Fruit fly (Drosophila melanogaster) whole organism, embryonic: Measurements from ENCODE around the gene CG12056.
A peak's percentile ranks its signal among the peaks of the same experiment; 100 is the strongest.

Experiments
- Ada2b ChIP-seq: fragments of 200-800 bp; sonication (Bioruptor generic); IDR thresholded peaks from 2 replicates; pipeline ENCODE4 v1.3.6; 2022; ENCODE audit warnings: missing biosample characterization, missing genetic modification characterization
- Atf6 ChIP-seq: fragments of 200-800 bp; sonication (Bioruptor generic); IDR thresholded peaks from 2 replicates; pipeline ENCODE4 v1.3.6; 2022; ENCODE audit warnings: missing biosample characterization, missing genetic modification characterization
- BtbVII ChIP-seq: fragments of 200-800 bp; sonication (Bioruptor generic); optimal IDR thresholded peaks from 3 replicates; lab custom pipeline; 2017; ENCODE audit warnings: missing biosample characterization, mild to moderate bottlenecking, missing genetic modification characterization
- CG10366 ChIP-seq: fragments of 200-800 bp; sonication (Bioruptor generic); IDR thresholded peaks from 2 replicates; pipeline ENCODE4 v1.3.6; 2022; ENCODE audit warnings: missing biosample characterization, missing genetic modification characterization
- CG11695 ChIP-seq: fragments of 200-800 bp; sonication (Bioruptor generic); IDR thresholded peaks from 3 replicates; pipeline ENCODE4 v1.3.6; 2022; ENCODE audit warnings: missing biosample characterization, missing genetic modification characterization
- CG12769 ChIP-seq: fragments of 200-800 bp; sonication (Bioruptor generic); optimal IDR thresholded peaks from 2 replicates; lab custom pipeline; 2019; ENCODE audit warnings: missing biosample characterization, mild to moderate bottlenecking, missing genetic modification characterization, moderate library complexity
- CG13296 ChIP-seq: fragments of 200-800 bp; sonication (Bioruptor generic); optimal IDR thresholded peaks from 3 replicates; lab custom pipeline; 2018; ENCODE audit warnings: missing biosample characterization, mild to moderate bottlenecking, missing genetic modification characterization
- CG13894 ChIP-seq: fragments of 200-800 bp; sonication (Bioruptor generic); optimal IDR thresholded peaks from 3 replicates; lab custom pipeline; 2018; ENCODE audit warnings: missing biosample characterization, mild to moderate bottlenecking, missing genetic modification characterization, moderate library complexity
- CG2129 ChIP-seq: fragments of 200-800 bp; sonication (Bioruptor generic); IDR thresholded peaks from 2 replicates; pipeline ENCODE4 v1.3.6; 2022; ENCODE audit warnings: missing biosample characterization, missing genetic modification characterization; ENCODE audit not compliant: partially characterized antibody
- CG2199 ChIP-seq: fragments of 200-800 bp; sonication (Bioruptor generic); IDR thresholded peaks from 3 replicates; pipeline ENCODE4 v1.3.6; 2022; ENCODE audit warnings: missing biosample characterization, missing genetic modification characterization
- CG2712 ChIP-seq: fragments of 200-800 bp; optimal IDR thresholded peaks from 3 replicates; lab custom pipeline; 2019; ENCODE audit warnings: missing biosample characterization, mild to moderate bottlenecking, missing genetic modification characterization, moderate library complexity
- CG31388 ChIP-seq: fragments of 200-800 bp; sonication (Bioruptor generic); optimal IDR thresholded peaks from 2 replicates; lab custom pipeline; 2016; ENCODE audit warnings: missing biosample characterization, missing genetic modification characterization
- CG4617 ChIP-seq: fragments of 200-800 bp; sonication (Bioruptor generic); optimal IDR thresholded peaks from 3 replicates; lab custom pipeline; 2016; ENCODE audit warnings: missing biosample characterization, missing genetic modification characterization, borderline replicate concordance
- CG4730 ChIP-seq: fragments of 200-800 bp; sonication (Bioruptor generic); IDR thresholded peaks from 2 replicates; pipeline ENCODE4 v1.3.6; 2022; ENCODE audit warnings: missing biosample characterization, missing genetic modification characterization
- CG7839 ChIP-seq: fragments of 200-800 bp; sonication (Bioruptor generic); optimal IDR thresholded peaks from 3 replicates; lab custom pipeline; 2018; ENCODE audit warnings: missing biosample characterization, mild to moderate bottlenecking, missing genetic modification characterization, moderate library complexity
- CG7928 ChIP-seq: fragments of 200-800 bp; sonication (Bioruptor generic); optimal IDR thresholded peaks from 2 replicates; lab custom pipeline; 2017; ENCODE audit warnings: missing biosample characterization, mild to moderate bottlenecking, missing genetic modification characterization
- CG7987 ChIP-seq: fragments of 200-800 bp; sonication (Bioruptor generic); optimal IDR thresholded peaks from 2 replicates; lab custom pipeline; 2018; ENCODE audit warnings: missing biosample characterization, mild to moderate bottlenecking, missing genetic modification characterization, moderate library complexity
- CG9727 ChIP-seq: fragments of 200-800 bp; sonication (Bioruptor generic); optimal IDR thresholded peaks from 3 replicates; lab custom pipeline; 2017; ENCODE audit warnings: missing biosample characterization, mild to moderate bottlenecking, missing genetic modification characterization
- CHES-1-like ChIP-seq: fragments of 200-800 bp; sonication (Bioruptor generic); optimal IDR thresholded peaks from 2 replicates; lab custom pipeline; 2016; ENCODE audit warnings: missing biosample characterization, missing genetic modification characterization
- Chrac-16 ChIP-seq: fragments of 200-800 bp; sonication (Bioruptor generic); optimal IDR thresholded peaks from 3 replicates; lab custom pipeline; 2016; ENCODE audit warnings: missing biosample characterization, missing genetic modification characterization
- Drgx ChIP-seq: fragments of 200-800 bp; sonication (Bioruptor generic); IDR thresholded peaks from 2 replicates; pipeline ENCODE4 v1.3.6; 2022; ENCODE audit warnings: missing biosample characterization, missing genetic modification characterization
- E2f2 ChIP-seq: fragments of 200-800 bp; sonication (Bioruptor generic); IDR thresholded peaks from 2 replicates; pipeline ENCODE4 v1.3.6; 2022; ENCODE audit warnings: missing biosample characterization, missing genetic modification characterization
- ERR ChIP-seq: fragments of 200-800 bp; sonication (Bioruptor generic); optimal IDR thresholded peaks from 2 replicates; lab custom pipeline; 2016; ENCODE audit warnings: missing biosample characterization, missing genetic modification characterization
- Eip74EF ChIP-seq, 2 experiments: fragments of 200-800 bp in 1 of 2; fragments of >200 bp in 1 of 2; sonication (Bioruptor generic) in 1 of 2; optimal IDR thresholded peaks; 2 replicates each; lab custom pipeline; 2017 to 2019; ENCODE audit warnings: missing biosample characterization in 2 of 2, missing genetic modification characterization in 2 of 2, mild to moderate bottlenecking in 1 of 2, moderate library complexity in 1 of 2
- Elba2 ChIP-seq: fragments of 200-800 bp; sonication (Bioruptor generic); optimal IDR thresholded peaks from 3 replicates; lab custom pipeline; 2016; ENCODE audit warnings: missing biosample characterization, missing genetic modification characterization
- Ets65A ChIP-seq: fragments of 200-800 bp; sonication (Bioruptor generic); peaks from one replicate; lab custom pipeline; 2016; ENCODE audit warnings: missing biosample characterization, missing genetic modification characterization
- Ets97D ChIP-seq: fragments of 200-800 bp; sonication (Bioruptor generic); optimal IDR thresholded peaks from 3 replicates; lab custom pipeline; 2016; ENCODE audit warnings: missing biosample characterization, missing genetic modification characterization
- Hr3 ChIP-seq: fragments of 200-800 bp; sonication (Bioruptor generic); optimal IDR thresholded peaks from 3 replicates; lab custom pipeline; 2016; ENCODE audit warnings: missing biosample characterization, missing genetic modification characterization
- Lpt ChIP-seq: fragments of >200 bp; optimal IDR thresholded peaks from 2 replicates; lab custom pipeline; 2018; ENCODE audit warnings: missing biosample characterization, missing genetic modification characterization
- MESR4 ChIP-seq: fragments of 200-800 bp; sonication (Bioruptor generic); optimal IDR thresholded peaks from 2 replicates; lab custom pipeline; 2018; ENCODE audit warnings: missing biosample characterization, mild to moderate bottlenecking, missing genetic modification characterization, moderate library complexity
- Med ChIP-seq: fragments of 200-800 bp; sonication (Bioruptor generic); peaks from one replicate; lab custom pipeline; 2016; ENCODE audit warnings: missing biosample characterization, missing genetic modification characterization, mild to moderate bottlenecking, inconsistent platforms, moderate library complexity
- Myb ChIP-seq: fragments of 200-800 bp; sonication (Bioruptor generic); optimal IDR thresholded peaks from 2 replicates; lab custom pipeline; 2016; ENCODE audit warnings: missing biosample characterization, missing genetic modification characterization
- Nf-YA ChIP-seq: fragments of 200-800 bp; sonication (Bioruptor generic); IDR thresholded peaks from 2 replicates; pipeline ENCODE4 v1.3.6; 2022; ENCODE audit warnings: missing biosample characterization, missing genetic modification characterization
- Nf-YC ChIP-seq: fragments of 200-800 bp; optimal IDR thresholded peaks from 3 replicates; lab custom pipeline; 2019; ENCODE audit warnings: missing biosample characterization, mild to moderate bottlenecking, missing genetic modification characterization, moderate library complexity
- Optix ChIP-seq: fragments of 200-800 bp; sonication (Bioruptor generic); IDR thresholded peaks from 3 replicates; pipeline ENCODE4 v1.3.6; 2022; ENCODE audit warnings: missing biosample characterization, missing genetic modification characterization
- PHDP ChIP-seq: fragments of 200-800 bp; sonication (Bioruptor generic); optimal IDR thresholded peaks from 3 replicates; lab custom pipeline; 2018; ENCODE audit warnings: missing biosample characterization, mild to moderate bottlenecking, missing genetic modification characterization, moderate library complexity
- Poxn ChIP-seq: fragments of 200-800 bp; sonication (Bioruptor generic); IDR thresholded peaks from 2 replicates; pipeline ENCODE4 v1.3.6; 2022; ENCODE audit warnings: missing biosample characterization, missing genetic modification characterization
- Stat92E ChIP-seq, 3 experiments: fragments of >200 bp in 2 of 3; fragments of 200-800 bp in 1 of 3; sonication (Bioruptor generic) in 1 of 3; optimal IDR thresholded peaks; 2 replicates each; lab custom pipeline; 2017 to 2019; ENCODE audit warnings: missing biosample characterization in 3 of 3, missing genetic modification characterization in 3 of 3, mild to moderate bottlenecking in 1 of 3, moderate library complexity in 1 of 3
- ara ChIP-seq: fragments of 200-800 bp; sonication (Bioruptor generic); IDR thresholded peaks from 2 replicates; pipeline ENCODE4 v1.3.6; 2022; ENCODE audit warnings: missing biosample characterization, missing genetic modification characterization
- crc ChIP-seq: fragments of 200-800 bp; sonication (Bioruptor generic); optimal IDR thresholded peaks from 2 replicates; lab custom pipeline; 2016; ENCODE audit warnings: missing biosample characterization, missing genetic modification characterization
- fd96Cb ChIP-seq: fragments of 200-800 bp; sonication (Bioruptor generic); optimal IDR thresholded peaks from 2 replicates; lab custom pipeline; 2018; ENCODE audit warnings: missing biosample characterization, mild to moderate bottlenecking, missing genetic modification characterization, moderate library complexity
- fru ChIP-seq: fragments of >200 bp; optimal IDR thresholded peaks from 2 replicates; lab custom pipeline; 2017
- gsb ChIP-seq: fragments of 200-800 bp; sonication (Bioruptor generic); IDR thresholded peaks from 2 replicates; pipeline ENCODE4 v1.3.6; 2022; ENCODE audit warnings: missing biosample characterization, missing genetic modification characterization
- h ChIP-seq: fragments of >200 bp; optimal IDR thresholded peaks from 2 replicates; lab custom pipeline; 2017
- onecut ChIP-seq: fragments of 200-800 bp; sonication (Bioruptor generic); IDR thresholded peaks from 2 replicates; pipeline ENCODE4 v1.3.6; 2022; ENCODE audit warnings: missing biosample characterization, missing genetic modification characterization
- pho ChIP-seq: fragments of 200-800 bp; sonication (Bioruptor generic); optimal IDR thresholded peaks from 2 replicates; lab custom pipeline; 2016; ENCODE audit warnings: missing biosample characterization, missing genetic modification characterization
- phol ChIP-seq: fragments of 200-800 bp; sonication (Bioruptor generic); optimal IDR thresholded peaks from 3 replicates; lab custom pipeline; 2018; ENCODE audit warnings: missing biosample characterization, mild to moderate bottlenecking, missing genetic modification characterization, moderate library complexity
- pzg ChIP-seq: fragments of 200-800 bp; sonication (Bioruptor generic); optimal IDR thresholded peaks from 3 replicates; lab custom pipeline; 2018; ENCODE audit warnings: missing biosample characterization, mild to moderate bottlenecking, missing genetic modification characterization, moderate library complexity
- sens-2 ChIP-seq: fragments of 200-800 bp; sonication (Bioruptor generic); IDR thresholded peaks from 2 replicates; pipeline ENCODE4 v1.3.6; 2022; ENCODE audit warnings: missing biosample characterization, missing genetic modification characterization
- sisA ChIP-seq: fragments of 200-800 bp; sonication (Bioruptor generic); IDR thresholded peaks from 2 replicates; pipeline ENCODE4 v1.3.6; 2022; ENCODE audit warnings: missing biosample characterization, missing genetic modification characterization
- twi ChIP-seq: fragments of 200-800 bp; optimal IDR thresholded peaks from 2 replicates; lab custom pipeline; 2019; ENCODE audit warnings: missing biosample characterization, mild to moderate bottlenecking, missing genetic modification characterization, moderate library complexity
- wdn ChIP-seq: fragments of 200-800 bp; sonication (Bioruptor generic); IDR thresholded peaks from 2 replicates; pipeline ENCODE4 v1.3.6; 2022; ENCODE audit warnings: missing biosample characterization, missing genetic modification characterization

Gene CG12056

DNA sequence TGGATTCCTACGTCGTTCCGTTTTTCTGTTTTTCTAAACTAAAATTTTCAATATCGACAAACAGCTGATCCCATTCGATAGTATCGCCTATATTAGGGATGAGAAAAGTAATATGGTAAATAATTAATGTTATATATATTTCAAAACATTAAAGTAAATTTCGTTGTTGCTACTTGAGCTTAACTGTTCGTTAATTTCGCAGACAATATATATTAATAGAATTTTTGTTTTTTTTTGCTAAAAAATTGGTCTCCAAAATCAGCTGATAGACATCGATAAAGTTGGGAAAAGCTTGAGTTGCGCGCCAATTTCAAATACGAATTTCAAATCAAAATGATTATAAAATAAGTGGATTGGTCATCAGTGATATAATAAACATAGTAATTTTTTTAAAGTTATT lies 3.9 kb downstream of the CG12056 start, which contains the start of gene CG12118 (continued):
- no peak for TF ChIP-seq MESR4
- TF ChIP-seq Ets97D (GFP tag; lab: Kevin White, UChicago), result peak; percentile 36
- peak; percentile 23 for TF ChIP-seq Elba2 (GFP tag; lab: Kevin White, UChicago)
- TF ChIP-seq CG4730 (GFP tag; lab: Robert Waterston, UW), result peak; percentile 59; the same call in 1 of the 2 replicates
- TF ChIP-seq fru (lab: Kevin White, UChicago), result no peak
- 0 out of 2 replicates have a peak, but pooled peaks have one; percentile 46 for TF ChIP-seq sens-2 (GFP tag; lab: Robert Waterston, UW)
- TF ChIP-seq Nf-YC (tag; lab: Kevin White, UChicago), result peak; percentile 51
- peak in 1 of 2 experiments; percentile 54 for TF ChIP-seq Eip74EF (GFP tag; optimal IDR thresholded peaks at IDR 0.05; lab: Kevin White, UChicago)
- peak; percentile 62 for TF ChIP-seq Drgx (GFP tag; lab: Robert Waterston, UW)
- TF ChIP-seq Poxn (GFP tag; lab: Robert Waterston, UW), result peak; percentile 32; the same call in 1 of the 2 replicates
- TF ChIP-seq gsb (GFP tag; lab: Robert Waterston, UW), result peak; percentile 33; the same call in 1 of the 2 replicates
- no peak for TF ChIP-seq Stat92E (GFP tag; optimal IDR thresholded peaks at IDR 0.05; lab: Kevin White, UChicago)
- peak; percentile 84 for TF ChIP-seq CG9727 (GFP tag; lab: Kevin White, UChicago)
- TF ChIP-seq Med (GFP tag; lab: Kevin White, UChicago), result peak; percentile 61
- TF ChIP-seq h, result no peak
- TF ChIP-seq crc (GFP tag; lab: Kevin White, UChicago), result no peak
- TF ChIP-seq CG2129 (GFP tag; lab: Robert Waterston, UW), result peak; percentile 84
- peak; percentile 42 for TF ChIP-seq CG31388
- peak; percentile 85 for TF ChIP-seq CG2712 (tag; lab: Kevin White, UChicago)
- peak; percentile 75 for TF ChIP-seq CG13894
- TF ChIP-seq ERR (GFP tag; lab: Kevin White, UChicago), result no peak
- peak; percentile 77 for TF ChIP-seq PHDP (tag; lab: Kevin White, UChicago)
- TF ChIP-seq CG7839 (tag; lab: Kevin White, UChicago), result peak; percentile 76
- TF ChIP-seq ara (GFP tag; lab: Robert Waterston, UW), result peak; percentile 73
- TF ChIP-seq Hr3 (GFP tag; lab: Kevin White, UChicago), result peak; percentile 84
- no peak for TF ChIP-seq CG2199
- TF ChIP-seq phol (tag; lab: Kevin White, UChicago), result peak; percentile 81
- TF ChIP-seq pho (GFP tag; lab: Kevin White, UChicago), result peak; percentile 56
- TF ChIP-seq CG11695, result peak; percentile 67; the same call in 2 of the 3 replicates
- TF ChIP-seq Nf-YA (GFP tag; lab: Robert Waterston, UW), result peak; percentile 43; the same call in 1 of the 2 replicates
- peak; percentile 22 for TF ChIP-seq twi
- TF ChIP-seq fd96Cb (tag; lab: Kevin White, UChicago), result peak; percentile 67
- peak; percentile 86 for TF ChIP-seq Chrac-16
- peak; percentile 14; the same call in 1 of the 2 replicates for TF ChIP-seq onecut (GFP tag; lab: Robert Waterston, UW)
- TF ChIP-seq Ets65A (GFP tag; lab: Kevin White, UChicago), result peak; percentile 18
- TF ChIP-seq Ada2b (GFP tag; lab: Robert Waterston, UW), result peak; percentile 75
- TF ChIP-seq sisA (GFP tag; lab: Robert Waterston, UW), result peak; percentile 70
- TF ChIP-seq BtbVII (GFP tag; lab: Kevin White, UChicago), result peak; percentile 36
- TF ChIP-seq CG4617 (GFP tag; lab: Kevin White, UChicago), result peak; percentile 52
- TF ChIP-seq CG13296 (GFP tag; lab: Kevin White, UChicago), result peak; percentile 71
- TF ChIP-seq CG10366 (GFP tag; lab: Robert Waterston, UW), result peak; percentile 88
- TF ChIP-seq CG12769, result no peak
- peak; percentile 92 for TF ChIP-seq E2f2
- TF ChIP-seq CG7928 (GFP tag; lab: Kevin White, UChicago), result peak; percentile 22
- TF ChIP-seq CHES-1-like (GFP tag; lab: Kevin White, UChicago), result peak; percentile 15
- peak; percentile 44 for TF ChIP-seq CG7987 (GFP tag; lab: Kevin White, UChicago)
- peak; percentile 30 for TF ChIP-seq Myb (GFP tag; lab: Kevin White, UChicago)
- no peak for TF ChIP-seq Lpt
- TF ChIP-seq wdn (GFP tag; lab: Robert Waterston, UW), result peak; percentile 88
- peak; percentile 49 for TF ChIP-seq pzg
- peak; percentile 79 for TF ChIP-seq Atf6
- no peak for TF ChIP-seq Optix (GFP tag; lab: Robert Waterston, UW)
